Fruit fly (Drosophila melanogaster): Measurements from ENCODE around the gene Nepl8.

Nepl8 gene

dm6 chr2L:16476517-16476916 lies 11.4 kb upstream of the Nepl8 start (continued):
- TF ChIP-seq CG31224 (GFP tag; IDR thresholded peaks at IDR 0.05) (no peak), CG9727 (GFP tag; optimal IDR thresholded peaks at IDR 0.05) (peak; percentile 47), CG4360 (GFP tag; IDR thresholded peaks at IDR 0.05) (no peak), CG14965 (GFP tag; optimal IDR thresholded peaks at IDR 0.05; ENCODE audit: borderline replicate concordance) (no peak), eyg (GFP tag; optimal IDR thresholded peaks at IDR 0.05) (no peak), sqz (GFP tag; optimal IDR thresholded peaks at IDR 0.05) (no peak), CG9932 (GFP tag; IDR thresholded peaks at IDR 0.05) (no peak), psq (GFP tag; optimal IDR thresholded peaks at IDR 0.05) (no peak), pum (GFP tag; optimal IDR thresholded peaks at IDR 0.05) (no peak), hb (GFP tag; IDR thresholded peaks at IDR 0.05; ENCODE audit: partially characterized antibody) (no peak), dimm (GFP tag; IDR thresholded peaks at IDR 0.05) (no peak), Spps (tag; optimal IDR thresholded peaks at IDR 0.05) (no peak), CG8765 (GFP tag; IDR thresholded peaks at IDR 0.05) (no peak), tio (GFP tag; optimal IDR thresholded peaks at IDR 0.05) (peak; percentile 13), D (optimal IDR thresholded peaks at IDR 0.05) (no peak), D (GFP tag; optimal IDR thresholded peaks at IDR 0.05) (peak; percentile 16), CG16779 (GFP tag; IDR thresholded peaks at IDR 0.05) (no peak), Taf1 (GFP tag; IDR thresholded peaks at IDR 0.05) (no peak), Hand (GFP tag; optimal IDR thresholded peaks at IDR 0.05) (no peak), NK7.1 (GFP tag; optimal IDR thresholded peaks at IDR 0.05) (no peak), dm (GFP tag; optimal IDR thresholded peaks at IDR 0.05) (no peak), fru (optimal IDR thresholded peaks at IDR 0.05) (no peak), slou (GFP tag; optimal IDR thresholded peaks at IDR 0.05) (no peak), Side (GFP tag; optimal IDR thresholded peaks at IDR 0.05) (no peak), Blimp-1 (GFP tag; optimal IDR thresholded peaks at IDR 0.05) (peak; percentile 34), nom (GFP tag; optimal IDR thresholded peaks at IDR 0.05) (no peak), gem (tag; optimal IDR thresholded peaks at IDR 0.05) (peak; percentile 61), btn (GFP tag; optimal IDR thresholded peaks at IDR 0.05) (no peak), CG31441 (GFP tag; IDR thresholded peaks at IDR 0.05) (no peak; the same call in 1 of the 2 replicates), nerfin-1 (tag; optimal IDR thresholded peaks at IDR 0.05) (peak; percentile 13), ash1 (GFP tag; optimal IDR thresholded peaks at IDR 0.05) (no peak), sens (GFP tag) (peak; percentile 91), grau (tag; optimal IDR thresholded peaks at IDR 0.05) (peak; percentile 36), Bgb (GFP tag; IDR thresholded peaks at IDR 0.05; ENCODE audit: partially characterized antibody) (no peak), cad (GFP tag; optimal IDR thresholded peaks at IDR 0.05) (no peak), pzg (GFP tag; optimal IDR thresholded peaks at IDR 0.05) (no peak), ems (GFP tag; optimal IDR thresholded peaks at IDR 0.05) (no peak), jumu (GFP tag; optimal IDR thresholded peaks at IDR 0.05) (no peak), CG11695 (GFP tag; IDR thresholded peaks at IDR 0.05) (no peak), CG34224 (GFP tag; IDR thresholded peaks at IDR 0.05; ENCODE audit: partially characterized antibody) (no peak), CG34376 (GFP tag; optimal IDR thresholded peaks at IDR 0.05) (no peak), aop (GFP tag; IDR thresholded peaks at IDR 0.05) (no peak), CG18011 (GFP tag; optimal IDR thresholded peaks at IDR 0.05) (no peak), CG7928 (GFP tag; optimal IDR thresholded peaks at IDR 0.05) (no peak), cas (GFP tag; IDR thresholded peaks at IDR 0.05) (no peak), CG8478 (optimal IDR thresholded peaks at IDR 0.05) (no peak), CG30403 (GFP tag; optimal IDR thresholded peaks at IDR 0.05) (no peak), CG15696 (tag; optimal IDR thresholded peaks at IDR 0.05) (peak; percentile 63), Six4 (GFP tag; optimal IDR thresholded peaks at IDR 0.05) (no peak), CHES-1-like (GFP tag; optimal IDR thresholded peaks at IDR 0.05) (no peak), CG2889 (GFP tag; IDR thresholded peaks at IDR 0.05) (no peak), stc (GFP tag; IDR thresholded peaks at IDR 0.05) (no peak), fu2 (GFP tag; optimal IDR thresholded peaks at IDR 0.05) (no peak), CG15011 (GFP tag; optimal IDR thresholded peaks at IDR 0.05) (no peak)

All from whole organism, embryonic.